Worm (Caenorhabditis elegans): Measurements from ENCODE around the gene csp-1.

csp-1 gene

DNA sequence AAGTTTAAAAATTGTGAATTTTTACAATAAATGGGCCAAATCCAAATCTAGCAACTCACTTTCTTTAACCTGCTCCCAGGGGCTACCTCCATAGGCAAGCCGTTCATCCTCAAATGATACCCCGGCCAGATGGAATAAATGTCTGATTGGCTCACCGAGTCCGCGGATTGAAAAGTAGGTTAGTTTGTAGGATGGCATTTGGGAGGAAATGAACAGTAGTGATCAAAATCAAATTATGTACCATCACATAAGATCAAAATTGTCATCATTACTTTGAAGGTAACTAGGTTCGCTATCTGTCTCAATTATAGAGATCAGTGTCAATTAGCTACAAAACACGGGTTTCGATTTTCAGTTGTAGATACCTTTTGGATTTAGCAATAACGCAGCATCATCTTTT, 29.7 kb downstream of the csp-1 start, which contains the start of the genes gst-17 and gst-18:
TSS of gene gst-17 (minus strand) at position 101 of the 400 bp plus-strand sequence.
TSS of gene gst-18 (minus strand) at position 198 of the 400 bp plus-strand sequence.
- no peak for TF ChIP-seq efl-1 (GFP tag; optimal IDR thresholded peaks at IDR 0.05)
- no peak for TF ChIP-seq nhr-80 (tag; optimal IDR thresholded peaks at IDR 0.05)
- no peak for TF ChIP-seq ceh-40 (GFP tag; IDR thresholded peaks at IDR 0.05)
- no peak for TF ChIP-seq nhr-179 (tag; optimal IDR thresholded peaks at IDR 0.05)
- no peak for TF ChIP-seq B0336.3 (GFP tag; IDR thresholded peaks at IDR 0.05)
- TF ChIP-seq him-1 (tag; optimal IDR thresholded peaks at IDR 0.05), result no peak
- no peak for TF ChIP-seq rpc-1 (optimal IDR thresholded peaks at IDR 0.05)
- TF ChIP-seq rpc-1 (tag; optimal IDR thresholded peaks at IDR 0.05), result no peak
- TF ChIP-seq mel-28 (tag; optimal IDR thresholded peaks at IDR 0.05; ENCODE audit: borderline replicate concordance), result no peak
- no peak for TF ChIP-seq atf-7 (tag; optimal IDR thresholded peaks at IDR 0.05)
- TF ChIP-seq nhr-120 (GFP tag; IDR thresholded peaks at IDR 0.05), result no peak
- TF ChIP-seq F23B12.7 (tag; optimal IDR thresholded peaks at IDR 0.05; ENCODE audit: insufficient read depth), result no peak
- no peak for TF ChIP-seq mcd-1 (GFP tag; IDR thresholded peaks at IDR 0.05)
- no peak for TF ChIP-seq nfya-2 (GFP tag; IDR thresholded peaks at IDR 0.05)
- TF ChIP-seq lag-1 (GFP tag; IDR thresholded peaks at IDR 0.05), result no peak
- no peak for TF ChIP-seq snpc-1.1 (tag; optimal IDR thresholded peaks at IDR 0.05; ENCODE audit: insufficient read depth)
- no peak for TF ChIP-seq attf-6 (GFP tag; IDR thresholded peaks at IDR 0.05)

DNA sequence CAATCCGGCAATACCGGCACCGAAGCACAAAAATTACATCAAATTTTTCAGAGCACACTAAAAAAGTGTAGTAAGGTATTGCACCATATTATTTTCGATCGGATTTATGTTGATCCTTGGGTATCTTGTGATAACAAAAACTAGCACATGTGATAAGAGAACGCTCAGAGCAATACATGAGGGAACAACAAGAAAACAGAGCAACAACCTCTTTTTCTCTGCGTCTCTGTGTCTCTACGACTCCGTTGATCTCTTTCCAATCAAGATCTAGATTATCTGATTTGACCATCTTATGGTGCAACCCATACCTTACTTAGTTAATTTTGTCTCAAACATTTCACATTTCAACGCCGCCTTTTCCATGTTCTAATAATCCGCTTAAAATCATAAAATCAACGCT, 31.2 kb downstream of the csp-1 start, which contains the start of gene tag-10:
TSS of gene tag-10 (plus strand) at position 347 of the 400 bp plus-strand sequence.
- TF ChIP-seq snpc-1.1 (tag; optimal IDR thresholded peaks at IDR 0.05; ENCODE audit: insufficient read depth) (no peak), sdz-38 (tag; optimal IDR thresholded peaks at IDR 0.05) (no peak), T26A5.8 (tag; optimal IDR thresholded peaks at IDR 0.05) (no peak), T07F8.4 (tag; optimal IDR thresholded peaks at IDR 0.05) (no peak), lin-54 (GFP tag; optimal IDR thresholded peaks at IDR 0.05) (no peak), ztf-3 (GFP tag; optimal IDR thresholded peaks at IDR 0.05) (no peak), atf-7 (tag; optimal IDR thresholded peaks at IDR 0.05) (no peak), let-526 (GFP tag; IDR thresholded peaks at IDR 0.05) (no peak), F57A8.1 (GFP tag; optimal IDR thresholded peaks at IDR 0.05) (no peak), attf-6 (GFP tag; IDR thresholded peaks at IDR 0.05) (no peak), F55B11.4 (tag; optimal IDR thresholded peaks at IDR 0.05; ENCODE audit: borderline replicate concordance, insufficient read depth) (no peak), F39B2.1 (GFP tag; IDR thresholded peaks at IDR 0.05) (no peak), die-1 (tag; optimal IDR thresholded peaks at IDR 0.05) (no peak), aptf-2 (GFP tag; conservative IDR thresholded peaks at IDR 0.05) (no peak), him-1 (tag; optimal IDR thresholded peaks at IDR 0.05) (no peak), mel-28 (tag; optimal IDR thresholded peaks at IDR 0.05; ENCODE audit: borderline replicate concordance) (no peak), ztf-25 (GFP tag; IDR thresholded peaks at IDR 0.05) (no peak), Y79H2A.3 (GFP tag; conservative IDR thresholded peaks at IDR 0.05) (no peak)

DNA sequence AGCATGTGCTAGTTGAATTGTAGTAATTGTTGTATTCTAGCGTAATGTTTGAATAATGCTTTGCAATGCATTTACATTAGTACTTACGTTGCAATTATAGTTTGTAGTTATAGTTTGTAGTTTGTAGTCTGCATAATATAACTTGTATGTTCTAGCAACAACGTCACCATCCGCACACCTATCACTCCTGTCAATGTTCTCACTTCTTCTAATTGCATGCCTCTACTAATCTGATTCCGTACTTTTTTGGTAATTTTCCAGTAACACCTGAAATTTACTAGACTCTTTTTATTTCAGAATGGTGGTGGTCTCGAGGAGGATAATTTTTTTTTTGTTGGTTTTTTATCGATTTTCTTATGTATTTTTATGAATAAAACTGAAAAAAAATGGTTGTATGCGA, 35.6 kb downstream of the csp-1 start:
- TF ChIP-seq K11D2.4 (GFP tag; IDR thresholded peaks at IDR 0.05) (0 out of 2 replicates have a peak, but pooled peaks have one; percentile 11), Y56A3A.18 (GFP tag; IDR thresholded peaks at IDR 0.05) (0 out of 2 replicates have a peak, but pooled peaks have one; percentile 38), C06A6.2 (GFP tag; conservative IDR thresholded peaks at IDR 0.05) (no peak), Y53G8AR.9 (GFP tag; conservative IDR thresholded peaks at IDR 0.05) (peak; percentile 67)

DNA sequence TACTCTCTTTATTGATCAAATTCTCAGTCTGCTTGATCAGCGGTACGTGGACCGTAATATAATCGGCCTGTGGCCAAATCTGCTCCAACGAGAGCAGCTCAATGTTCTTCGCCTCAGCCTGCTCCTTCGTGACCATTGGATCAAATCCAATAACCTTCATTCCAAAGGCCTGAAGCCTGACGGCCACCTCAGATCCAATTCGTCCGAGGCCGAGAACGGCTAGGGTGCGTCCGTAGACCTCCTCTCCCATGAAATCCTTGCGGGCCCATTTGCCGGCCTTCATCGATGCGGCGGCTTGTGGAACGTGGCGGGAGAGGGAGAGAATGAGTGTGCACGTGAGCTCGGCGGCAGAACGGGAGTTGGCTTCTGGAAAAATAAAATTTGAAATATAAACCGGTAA, 36.5 kb downstream of the csp-1 start:
- TF ChIP-seq egrh-3 (GFP tag; IDR thresholded peaks at IDR 0.05), result peak; percentile 36; the same call in 1 of the 2 replicates
- TF ChIP-seq ccch-3 (GFP tag; optimal IDR thresholded peaks at IDR 0.05), result no peak
- TF ChIP-seq F57C9.4 (tag; optimal IDR thresholded peaks at IDR 0.05), result no peak
- no peak for TF ChIP-seq Y95B8A.8 (GFP tag; IDR thresholded peaks at IDR 0.05)
- TF ChIP-seq zfh-2 (GFP tag; conservative IDR thresholded peaks at IDR 0.05), result peak; percentile 50; the same call in 1 of the 2 replicates
- TF ChIP-seq mcd-1 (GFP tag; IDR thresholded peaks at IDR 0.05), result no peak; the same call in 1 of the 2 replicates
- no peak for TF ChIP-seq gei-17 (GFP tag; optimal IDR thresholded peaks at IDR 0.05)
- TF ChIP-seq unc-130 (GFP tag; optimal IDR thresholded peaks at IDR 0.05), result no peak

Measured in whole organism, young adult.